Fruit fly (Drosophila melanogaster): Measurements from ENCODE around the gene r-l.

DNA sequence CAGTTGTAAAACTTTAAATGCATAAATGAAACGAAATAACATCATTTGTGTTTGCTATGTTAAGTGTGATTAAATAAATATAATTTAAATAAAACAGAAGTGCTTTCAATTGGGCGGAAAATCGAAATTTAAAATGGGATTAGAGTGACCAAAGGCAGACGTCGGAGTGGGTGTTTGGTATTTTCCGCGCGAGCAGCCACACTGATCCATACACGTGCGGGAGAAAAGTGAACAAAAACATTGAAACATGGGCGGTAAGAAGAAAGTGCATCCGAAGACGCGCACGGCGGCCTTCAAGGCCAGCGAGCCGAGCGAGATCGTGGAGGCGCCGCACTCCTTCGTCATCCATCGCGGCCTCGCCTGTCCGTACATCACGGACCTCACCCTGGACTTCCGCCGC is 42.9 kb upstream of the r-l start, which contains the start of gene ppan:
- TF ChIP-seq CG12768 (GFP tag; optimal IDR thresholded peaks at IDR 0.05) (no peak), kay (GFP tag; ENCODE audit: borderline replicate concordance) (no peak), pad (GFP tag; optimal IDR thresholded peaks at IDR 0.05) (no peak), cnc (optimal IDR thresholded peaks at IDR 0.05) (no peak), cic (GFP tag; optimal IDR thresholded peaks at IDR 0.05) (no peak)
